Fruit fly (Drosophila melanogaster): ENCODE measurements around the gene hyx.

Gene hyx

dm6 chr3R:9055119-9056105 lies 16.9 kb downstream of the hyx start (continued):
- peak; percentile 87 for TF ChIP-seq Hey (tag; optimal IDR thresholded peaks at IDR 0.05)
- TF ChIP-seq Max (GFP tag; optimal IDR thresholded peaks at IDR 0.05), result peak; percentile 86
- no peak for TF ChIP-seq CG42726 (GFP tag; IDR thresholded peaks at IDR 0.05; ENCODE audit: partially characterized antibody)
- TF ChIP-seq gsb-n (tag; optimal IDR thresholded peaks at IDR 0.05), result peak; percentile 92
- peak; percentile 93 for TF ChIP-seq CG6854 (GFP tag; optimal IDR thresholded peaks at IDR 0.05)
- peak; percentile 80 for TF ChIP-seq Bteb2 (GFP tag; optimal IDR thresholded peaks at IDR 0.05)
- TF ChIP-seq cas (GFP tag; IDR thresholded peaks at IDR 0.05), result no peak
- TF ChIP-seq wor (GFP tag; IDR thresholded peaks at IDR 0.05), result no peak
- TF ChIP-seq gcm (GFP tag; optimal IDR thresholded peaks at IDR 0.05), result peak; percentile 92
- no peak for TF ChIP-seq usp (GFP tag; optimal IDR thresholded peaks at IDR 0.05)
- no peak for TF ChIP-seq Mrtf (GFP tag; IDR thresholded peaks at IDR 0.05)
- peak; percentile 85 for TF ChIP-seq CG34376 (GFP tag; optimal IDR thresholded peaks at IDR 0.05)
- TF ChIP-seq Poxn (GFP tag; IDR thresholded peaks at IDR 0.05), result no peak
- TF ChIP-seq Hr39 (optimal IDR thresholded peaks at IDR 0.05), result no peak
- no peak for TF ChIP-seq CG9215 (GFP tag; IDR thresholded peaks at IDR 0.05)
- peak; percentile 38 for TF ChIP-seq p53 (GFP tag; optimal IDR thresholded peaks at IDR 0.05)
- peak; percentile 72 for TF ChIP-seq CG8944 (GFP tag; optimal IDR thresholded peaks at IDR 0.05)
- TF ChIP-seq grn (GFP tag; optimal IDR thresholded peaks at IDR 0.05), result peak; percentile 51
- no peak for TF ChIP-seq al (GFP tag; IDR thresholded peaks at IDR 0.05)
- TF ChIP-seq tup (GFP tag; optimal IDR thresholded peaks at IDR 0.05), result peak; percentile 70
- peak; percentile 90 for TF ChIP-seq CG12155 (GFP tag; optimal IDR thresholded peaks at IDR 0.05)
- TF ChIP-seq vfl (GFP tag; optimal IDR thresholded peaks at IDR 0.05), result peak; percentile 66
- no peak for TF ChIP-seq Dp (GFP tag; optimal IDR thresholded peaks at IDR 0.05)
- no peak for TF ChIP-seq seq (GFP tag; IDR thresholded peaks at IDR 0.05)
- peak; percentile 88 for TF ChIP-seq org-1 (GFP tag; optimal IDR thresholded peaks at IDR 0.05)
- no peak for TF ChIP-seq Dbx (GFP tag; IDR thresholded peaks at IDR 0.05)
- peak; percentile 48 for TF ChIP-seq Myb (GFP tag; optimal IDR thresholded peaks at IDR 0.05)
- TF ChIP-seq Dref (GFP tag; IDR thresholded peaks at IDR 0.05), result no peak
- TF ChIP-seq ab (GFP tag; optimal IDR thresholded peaks at IDR 0.05), result no peak
- peak; percentile 79 for TF ChIP-seq CG2875 (GFP tag; optimal IDR thresholded peaks at IDR 0.05)
- peak; percentile 77 for TF ChIP-seq sima (GFP tag; optimal IDR thresholded peaks at IDR 0.05)
- peak; percentile 56 for TF ChIP-seq kay (GFP tag; optimal IDR thresholded peaks at IDR 0.05)
- peak; percentile 89 for TF ChIP-seq CG6765 (GFP tag; optimal IDR thresholded peaks at IDR 0.05)
- no peak for TF ChIP-seq Dfd (GFP tag; optimal IDR thresholded peaks at IDR 0.05)
- no peak for TF ChIP-seq Dip2 (GFP tag; IDR thresholded peaks at IDR 0.05)
- TF ChIP-seq nom (GFP tag; optimal IDR thresholded peaks at IDR 0.05), result peak; percentile 68
- TF ChIP-seq crol (GFP tag; IDR thresholded peaks at IDR 0.05), result no peak
- TF ChIP-seq CG1233 (GFP tag; optimal IDR thresholded peaks at IDR 0.05), result peak; percentile 91
- peak; percentile 83 for TF ChIP-seq Deaf1 (tag; optimal IDR thresholded peaks at IDR 0.05)
- TF ChIP-seq lbe (GFP tag; optimal IDR thresholded peaks at IDR 0.05), result peak; percentile 96
- TF ChIP-seq Abd-B (GFP tag; optimal IDR thresholded peaks at IDR 0.05), result peak; percentile 90
- peak; percentile 94 for TF ChIP-seq CG10979 (tag; optimal IDR thresholded peaks at IDR 0.05)
- peak; percentile 83 for TF ChIP-seq CG8290 (GFP tag; optimal IDR thresholded peaks at IDR 0.05)
- peak; percentile 1 to 89 for TF ChIP-seq CG8290 (tag; optimal IDR thresholded peaks at IDR 0.05)
- TF ChIP-seq ewg (GFP tag; optimal IDR thresholded peaks at IDR 0.05), result peak; percentile 72
- peak; percentile 92 for TF ChIP-seq CG30403 (GFP tag; optimal IDR thresholded peaks at IDR 0.05)
- no peak for TF ChIP-seq nerfin-2 (GFP tag; IDR thresholded peaks at IDR 0.05; ENCODE audit: partially characterized antibody)
- peak; percentile 87 for TF ChIP-seq zen (tag; optimal IDR thresholded peaks at IDR 0.05)
- TF ChIP-seq Hand (GFP tag; optimal IDR thresholded peaks at IDR 0.05), result peak; percentile 90
- TF ChIP-seq pita (GFP tag; optimal IDR thresholded peaks at IDR 0.05), result no peak
